Fruit fly (Drosophila melanogaster): ENCODE measurements around the gene CG31391.

Gene CG31391

dm6 chr3R:10699020-10699951 lies 5.6 kb downstream of the CG31391 start (continued):
- TF ChIP-seq D19B (GFP tag; optimal IDR thresholded peaks at IDR 0.05) (peak; percentile 0), CG7987 (GFP tag; optimal IDR thresholded peaks at IDR 0.05) (peak; percentile 12), CG3281 (GFP tag; optimal IDR thresholded peaks at IDR 0.05) (peak; percentile 58), hb (GFP tag; IDR thresholded peaks at IDR 0.05; ENCODE audit: partially characterized antibody) (no peak)

- TF ChIP-seq CG7556 (GFP tag; optimal IDR thresholded peaks at IDR 0.05) (no peak), Dref (GFP tag; IDR thresholded peaks at IDR 0.05) (peak; percentile 77), Lhr (GFP tag; optimal IDR thresholded peaks at IDR 0.05) (no peak), corto (GFP tag; optimal IDR thresholded peaks at IDR 0.05) (no peak), BEAF-32 (GFP tag; optimal IDR thresholded peaks at IDR 0.05) (peak; percentile 94), CG8765 (GFP tag; IDR thresholded peaks at IDR 0.05) (no peak), nau (GFP tag; optimal IDR thresholded peaks at IDR 0.05) (no peak), Lpt (GFP tag; optimal IDR thresholded peaks at IDR 0.05) (no peak), Doc2 (GFP tag; IDR thresholded peaks at IDR 0.05) (no peak), CG17385 (GFP tag; optimal IDR thresholded peaks at IDR 0.05) (no peak), sob (GFP tag; IDR thresholded peaks at IDR 0.05) (peak; percentile 65), Bgb (GFP tag; IDR thresholded peaks at IDR 0.05; ENCODE audit: partially characterized antibody) (peak; percentile 95), hkb (optimal IDR thresholded peaks at IDR 0.05) (no peak), hkb (GFP tag; IDR thresholded peaks at IDR 0.05) (peak; percentile 35; the same call in 1 of the 2 replicates), CG1647 (GFP tag; optimal IDR thresholded peaks at IDR 0.05) (peak; percentile 74), Sin3A (optimal IDR thresholded peaks at IDR 0.05) (peak; percentile 29), eve (GFP tag; optimal IDR thresholded peaks at IDR 0.05) (no peak), al (GFP tag; IDR thresholded peaks at IDR 0.05) (peak; percentile 21; the same call in 1 of the 2 replicates), MBD-R2 (GFP tag; IDR thresholded peaks at IDR 0.05) (peak; percentile 35; the same call in 1 of the 2 replicates), lilli (GFP tag; optimal IDR thresholded peaks at IDR 0.05) (peak; percentile 74), vfl (GFP tag; optimal IDR thresholded peaks at IDR 0.05) (no peak), crp (GFP tag; optimal IDR thresholded peaks at IDR 0.05) (peak in 1 of 2 experiments; percentile 65), Hr51 (GFP tag; optimal IDR thresholded peaks at IDR 0.05) (peak in 1 of 2 experiments; percentile 28), jumu (GFP tag; optimal IDR thresholded peaks at IDR 0.05) (peak; percentile 25), slp2 (GFP tag; optimal IDR thresholded peaks at IDR 0.05) (no peak), CG10209 (GFP tag; optimal IDR thresholded peaks at IDR 0.05) (peak; percentile 20), tgo (GFP tag; IDR thresholded peaks at IDR 0.05) (peak; percentile 23; the same call in 1 of the 3 replicates), shn (GFP tag; optimal IDR thresholded peaks at IDR 0.05) (peak; percentile 5), CG14860 (GFP tag; IDR thresholded peaks at IDR 0.05; ENCODE audit: partially characterized antibody) (peak; percentile 98), ttk (GFP tag; IDR thresholded peaks at IDR 0.05) (no peak), CG9876 (GFP tag; optimal IDR thresholded peaks at IDR 0.05) (peak; percentile 27), Nf-YC (tag; optimal IDR thresholded peaks at IDR 0.05) (peak; percentile 25), CG12391 (tag; optimal IDR thresholded peaks at IDR 0.05) (peak; percentile 46), gcm2 (GFP tag; optimal IDR thresholded peaks at IDR 0.05) (no peak), br (optimal IDR thresholded peaks at IDR 0.05) (no peak), CG12769 (tag; optimal IDR thresholded peaks at IDR 0.05) (no peak), amos (GFP tag; IDR thresholded peaks at IDR 0.05; ENCODE audit: partially characterized antibody) (peak; percentile 95), CG3995 (GFP tag; optimal IDR thresholded peaks at IDR 0.05) (peak; percentile 45), Oaz (GFP tag; IDR thresholded peaks at IDR 0.05) (no peak), dysf (GFP tag; IDR thresholded peaks at IDR 0.05) (no peak), CG5245 (GFP tag; optimal IDR thresholded peaks at IDR 0.05) (peak; percentile 42), CG1529 (GFP tag; optimal IDR thresholded peaks at IDR 0.05) (no peak), lbe (GFP tag; optimal IDR thresholded peaks at IDR 0.05) (peak; percentile 51), CG7357 (GFP tag; IDR thresholded peaks at IDR 0.05) (no peak)
Observed at dm6 chr3R:10696371-10696777, 8.5 kb downstream of the CG31391 start, which contains the start of the genes pug, CG14683 and CG46459. pug (plus strand) TSS chr3R:10696534. CG14683 (plus strand) TSS chr3R:10696647. CG46459 (plus strand) TSS chr3R:10696647.

Measured in whole organism, embryonic.